Fruit fly (Drosophila melanogaster) whole organism, embryonic: ENCODE results near the gene CG43367.
A peak's percentile ranks its signal among the peaks of the same experiment; 100 is the strongest.

Source experiments
- BEAF-32 ChIP-seq: fragments of 200-800 bp; sonication (Bioruptor generic); optimal IDR thresholded peaks from 3 replicates; lab custom pipeline; 2017; ENCODE audit warnings: missing biosample characterization, missing genetic modification characterization, mild to moderate bottlenecking, moderate library complexity, missing genetic modification reagents
- Blimp-1 ChIP-seq: fragments of 200-800 bp; sonication (Bioruptor generic); optimal IDR thresholded peaks from 3 replicates; lab custom pipeline; 2018; ENCODE audit warnings: missing biosample characterization, missing genetic modification characterization, mild to moderate bottlenecking, moderate library complexity, missing genetic modification reagents
- CG10565 ChIP-seq: fragments of 200-800 bp; sonication (Bioruptor generic); optimal IDR thresholded peaks from 3 replicates; lab custom pipeline; 2016; ENCODE audit warnings: missing biosample characterization, mild to moderate bottlenecking, missing genetic modification characterization
- CG11398 ChIP-seq: fragments of 200-800 bp; sonication (Bioruptor generic); optimal IDR thresholded peaks from 2 replicates; lab custom pipeline; 2016; ENCODE audit warnings: missing biosample characterization, missing genetic modification characterization
- CG14860 ChIP-seq: fragments of 200-800 bp; sonication (Bioruptor generic); IDR thresholded peaks from 3 replicates; pipeline ENCODE4 v1.3.6; 2022; ENCODE audit warnings: missing biosample characterization, missing genetic modification characterization; ENCODE audit not compliant: partially characterized antibody
- CG15696 ChIP-seq: fragments of 200-800 bp; sonication (Bioruptor generic); optimal IDR thresholded peaks from 2 replicates; lab custom pipeline; 2019; ENCODE audit warnings: missing biosample characterization, mild to moderate bottlenecking, missing genetic modification characterization, moderate library complexity
- CG1603 ChIP-seq: fragments of 200-800 bp; sonication (Bioruptor generic); optimal IDR thresholded peaks from 2 replicates; lab custom pipeline; 2019; ENCODE audit warnings: missing biosample characterization, mild to moderate bottlenecking, missing genetic modification characterization, moderate library complexity
- CG1647 ChIP-seq: fragments of 200-800 bp; sonication (Bioruptor generic); optimal IDR thresholded peaks from 3 replicates; lab custom pipeline; 2016; ENCODE audit warnings: missing biosample characterization, missing genetic modification characterization
- CG17359 ChIP-seq: fragments of 200-800 bp; sonication (Bioruptor generic); optimal IDR thresholded peaks from 3 replicates; lab custom pipeline; 2018; ENCODE audit warnings: missing biosample characterization, mild to moderate bottlenecking, missing genetic modification characterization, moderate library complexity
- CG2120 ChIP-seq: fragments of 200-800 bp; sonication (Bioruptor generic); optimal IDR thresholded peaks from 3 replicates; lab custom pipeline; 2016; ENCODE audit warnings: missing biosample characterization, missing genetic modification characterization
- CG30020 ChIP-seq: fragments of 200-800 bp; optimal IDR thresholded peaks from 2 replicates; lab custom pipeline; 2019; ENCODE audit warnings: missing biosample characterization, mild to moderate bottlenecking, missing genetic modification characterization, moderate library complexity
- CG31388 ChIP-seq: fragments of 200-800 bp; sonication (Bioruptor generic); optimal IDR thresholded peaks from 2 replicates; lab custom pipeline; 2016; ENCODE audit warnings: missing biosample characterization, missing genetic modification characterization
- CG34376 ChIP-seq: fragments of 200-800 bp; sonication (Bioruptor generic); optimal IDR thresholded peaks from 2 replicates; lab custom pipeline; 2018; ENCODE audit warnings: missing biosample characterization, mild to moderate bottlenecking, missing genetic modification characterization
- CG4854 ChIP-seq: fragments of 200-800 bp; sonication (Bioruptor generic); optimal IDR thresholded peaks from 2 replicates; lab custom pipeline; 2016; ENCODE audit warnings: missing biosample characterization, missing genetic modification characterization, inconsistent platforms
- CG6175 ChIP-seq: fragments of 200-800 bp; sonication (Bioruptor generic); IDR thresholded peaks from 3 replicates; pipeline ENCODE4 v1.3.6; 2022; ENCODE audit warnings: missing biosample characterization, missing genetic modification characterization
- CG7372 ChIP-seq: fragments of 200-800 bp; sonication (Bioruptor generic); IDR thresholded peaks from 2 replicates; pipeline ENCODE4 v1.3.6; 2022; ENCODE audit warnings: missing biosample characterization, missing genetic modification characterization
- CG7745 ChIP-seq: fragments of 200-800 bp; sonication (Bioruptor generic); optimal IDR thresholded peaks from 2 replicates; lab custom pipeline; 2018; ENCODE audit warnings: missing biosample characterization, mild to moderate bottlenecking, missing genetic modification characterization, moderate library complexity
- CG8924 ChIP-seq: fragments of 200-800 bp; optimal IDR thresholded peaks from 3 replicates; lab custom pipeline; 2019; ENCODE audit warnings: missing biosample characterization, mild to moderate bottlenecking, missing genetic modification characterization, moderate library complexity
- CG9215 ChIP-seq: fragments of 200-800 bp; sonication (Bioruptor generic); IDR thresholded peaks from 2 replicates; pipeline ENCODE4 v1.3.6; 2022; ENCODE audit warnings: missing biosample characterization, missing genetic modification characterization
- CG9817 ChIP-seq: fragments of 200-800 bp; sonication (Bioruptor generic); optimal IDR thresholded peaks from 2 replicates; lab custom pipeline; 2018; ENCODE audit warnings: missing biosample characterization, mild to moderate bottlenecking, missing genetic modification characterization, moderate library complexity
- CkIIα-i1 ChIP-seq: fragments of 200-800 bp; sonication (Bioruptor generic); IDR thresholded peaks from 2 replicates; pipeline ENCODE4 v1.3.6; 2022; ENCODE audit warnings: missing biosample characterization, missing genetic modification characterization
- CoRest ChIP-seq: fragments of 200-800 bp; sonication (Bioruptor generic); optimal IDR thresholded peaks from 3 replicates; lab custom pipeline; 2018; ENCODE audit warnings: missing biosample characterization, mild to moderate bottlenecking, missing genetic modification characterization, moderate library complexity
- Eip74EF ChIP-seq, 2 experiments: fragments of 200-800 bp in 1 of 2; fragments of >200 bp in 1 of 2; sonication (Bioruptor generic) in 1 of 2; optimal IDR thresholded peaks; 2 replicates each; lab custom pipeline; 2017 to 2019; ENCODE audit warnings: missing biosample characterization in 2 of 2, missing genetic modification characterization in 2 of 2, mild to moderate bottlenecking in 1 of 2, moderate library complexity in 1 of 2
- Kr ChIP-seq: fragments of 200-800 bp; sonication (Bioruptor generic); optimal IDR thresholded peaks from 2 replicates; lab custom pipeline; 2017; ENCODE audit warnings: missing biosample characterization, mild to moderate bottlenecking, missing genetic modification characterization
- Lhr ChIP-seq: fragments of 200-800 bp; sonication (Bioruptor generic); optimal IDR thresholded peaks from 3 replicates; lab custom pipeline; 2017; ENCODE audit warnings: mild to moderate bottlenecking, missing biosample characterization, missing genetic modification reagents, missing genetic modification characterization
- Mes4 ChIP-seq: fragments of 200-800 bp; sonication (Bioruptor generic); optimal IDR thresholded peaks from 2 replicates; lab custom pipeline; 2016; ENCODE audit warnings: missing biosample characterization, missing genetic modification characterization
- Oli ChIP-seq: fragments of 200-800 bp; sonication (Bioruptor generic); optimal IDR thresholded peaks from 2 replicates; lab custom pipeline; 2018; ENCODE audit warnings: missing biosample characterization, mild to moderate bottlenecking, missing genetic modification characterization, moderate library complexity
- Sry-β ChIP-seq: fragments of 200-800 bp; sonication (Bioruptor generic); optimal IDR thresholded peaks from 2 replicates; lab custom pipeline; 2018; ENCODE audit warnings: missing biosample characterization, mild to moderate bottlenecking, missing genetic modification characterization, moderate library complexity
- Stat92E ChIP-seq, 3 experiments: fragments of >200 bp in 2 of 3; fragments of 200-800 bp in 1 of 3; sonication (Bioruptor generic) in 1 of 3; optimal IDR thresholded peaks; 2 replicates each; lab custom pipeline; 2017 to 2019; ENCODE audit warnings: missing biosample characterization in 3 of 3, missing genetic modification characterization in 3 of 3, mild to moderate bottlenecking in 1 of 3, moderate library complexity in 1 of 3
- Vsx1 ChIP-seq: fragments of 200-800 bp; sonication (Bioruptor generic); optimal IDR thresholded peaks from 2 replicates; lab custom pipeline; 2017; ENCODE audit warnings: missing biosample characterization, mild to moderate bottlenecking, missing genetic modification characterization, missing genetic modification reagents
- cato ChIP-seq: fragments of 200-800 bp; sonication (Bioruptor generic); optimal IDR thresholded peaks from 2 replicates; lab custom pipeline; 2016; ENCODE audit warnings: missing biosample characterization, missing genetic modification characterization, borderline replicate concordance
- croc ChIP-seq: fragments of 200-800 bp; sonication (Bioruptor generic); conservative IDR thresholded peaks from 3 replicates; pipeline ENCODE4 v1.3.6; 2022; ENCODE audit warnings: missing biosample characterization, missing genetic modification characterization
- fd3F ChIP-seq: fragments of 200-800 bp; sonication (Bioruptor generic); optimal IDR thresholded peaks from 2 replicates; lab custom pipeline; 2018; ENCODE audit warnings: missing biosample characterization, mild to moderate bottlenecking, missing genetic modification characterization, moderate library complexity
- grn ChIP-seq: fragments of 200-800 bp; sonication (Bioruptor generic); optimal IDR thresholded peaks from 3 replicates; lab custom pipeline; 2017; ENCODE audit warnings: missing biosample characterization, missing genetic modification characterization
- gro ChIP-seq: fragments of 200-800 bp; sonication (Bioruptor generic); optimal IDR thresholded peaks from 2 replicates; lab custom pipeline; 2016; ENCODE audit warnings: missing biosample characterization, missing genetic modification characterization
- gsb ChIP-seq: fragments of 200-800 bp; sonication (Bioruptor generic); IDR thresholded peaks from 2 replicates; pipeline ENCODE4 v1.3.6; 2022; ENCODE audit warnings: missing biosample characterization, missing genetic modification characterization
- ham ChIP-seq: fragments of 200-800 bp; sonication (Bioruptor generic); IDR thresholded peaks from 2 replicates; pipeline ENCODE4 v1.3.6; 2022; ENCODE audit warnings: missing biosample characterization, missing genetic modification characterization
- jing ChIP-seq: fragments of 200-800 bp; sonication (Bioruptor generic); optimal IDR thresholded peaks from 2 replicates; lab custom pipeline; 2018; ENCODE audit warnings: missing biosample characterization, mild to moderate bottlenecking, missing genetic modification characterization
- ken ChIP-seq: fragments of 200-800 bp; sonication (Bioruptor generic); IDR thresholded peaks from 3 replicates; pipeline ENCODE4 v1.3.6; 2022; ENCODE audit warnings: missing biosample characterization, missing genetic modification characterization
- knrl ChIP-seq: fragments of 200-800 bp; sonication (Bioruptor generic); IDR thresholded peaks from 3 replicates; pipeline ENCODE4 v1.3.6; 2022; ENCODE audit warnings: missing biosample characterization, missing genetic modification characterization; ENCODE audit not compliant: partially characterized antibody
- pan ChIP-seq, 4 experiments: fragments of >200 bp in 3 of 4; fragments of 200-800 bp in 1 of 4; sonication (Bioruptor generic) in 1 of 4; optimal IDR thresholded peaks in 3 of 4; IDR thresholded peaks in 1 of 4; 2 replicates each; pipeline versions ENCODE4 v1.3.6 to Lab custom; 2017 to 2022; ENCODE audit warnings: missing biosample characterization in 2 of 4, missing genetic modification characterization in 2 of 4, mixed read lengths in 1 of 4
- pfk ChIP-seq: fragments of 200-800 bp; sonication (Bioruptor generic); optimal IDR thresholded peaks from 2 replicates; lab custom pipeline; 2018; ENCODE audit warnings: missing biosample characterization, mild to moderate bottlenecking, missing genetic modification characterization, moderate library complexity
- psq ChIP-seq: fragments of 200-800 bp; sonication (Bioruptor generic); optimal IDR thresholded peaks from 2 replicates; lab custom pipeline; 2017; ENCODE audit warnings: missing biosample characterization, missing genetic modification characterization
- tin ChIP-seq: fragments of 200-800 bp; sonication (Bioruptor generic); optimal IDR thresholded peaks from 3 replicates; lab custom pipeline; 2016; ENCODE audit warnings: missing biosample characterization, missing genetic modification characterization
- tna ChIP-seq: fragments of 200-800 bp; sonication (Bioruptor generic); IDR thresholded peaks from 2 replicates; pipeline ENCODE4 v1.3.6; 2022; ENCODE audit warnings: missing biosample characterization, missing genetic modification characterization; ENCODE audit not compliant: partially characterized antibody
- trem ChIP-seq: fragments of 200-800 bp; optimal IDR thresholded peaks from 3 replicates; lab custom pipeline; 2019; ENCODE audit warnings: missing biosample characterization, mild to moderate bottlenecking, missing genetic modification characterization, moderate library complexity
- unpg ChIP-seq: fragments of 200-800 bp; sonication (Bioruptor generic); optimal IDR thresholded peaks from 3 replicates; lab custom pipeline; 2018; ENCODE audit warnings: missing biosample characterization, mild to moderate bottlenecking, missing genetic modification characterization, moderate library complexity
- vnd ChIP-seq: fragments of 200-800 bp; sonication (Bioruptor generic); IDR thresholded peaks from 3 replicates; pipeline ENCODE4 v1.3.6; 2022; ENCODE audit warnings: missing biosample characterization, missing genetic modification characterization; ENCODE audit not compliant: partially characterized antibody
- yki ChIP-seq: fragments of >200 bp; optimal IDR thresholded peaks from 3 replicates; lab custom pipeline; 2018

CG43367 gene

DNA sequence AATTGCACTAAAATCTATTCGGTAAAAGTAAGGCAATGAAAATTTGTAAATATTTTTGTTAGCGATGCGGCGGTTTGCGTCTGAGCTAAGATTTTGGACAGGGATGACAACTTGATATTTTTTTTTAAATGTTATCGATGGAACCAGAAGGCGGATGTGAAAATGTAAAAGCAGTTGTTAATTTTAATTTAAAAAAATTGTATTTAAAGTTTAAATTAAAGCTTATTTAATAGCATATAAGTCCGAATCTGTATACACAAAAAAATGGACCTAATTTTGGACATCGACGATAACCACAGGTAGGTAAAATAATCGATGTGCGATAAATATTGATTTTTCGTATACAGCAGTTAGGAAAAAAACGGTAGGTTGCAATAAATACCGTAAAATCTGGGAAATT is 68.6 kb downstream of the CG43367 start, which contains the start of the genes CG11586 and VhaM9.7-a (continued):
- TF ChIP-seq ken (GFP tag; lab: Robert Waterston, UW) = no peak
- TF ChIP-seq vnd (GFP tag; lab: Robert Waterston, UW) = peak; percentile 64; the same call in 2 of the 3 replicates
- TF ChIP-seq knrl = peak; percentile 69
- no peak for TF ChIP-seq CG11398
- peak; percentile 31 for TF ChIP-seq CG34376 (GFP tag; lab: Kevin White, UChicago)
- TF ChIP-seq Mes4 (GFP tag; lab: Kevin White, UChicago) = no peak
- TF ChIP-seq Vsx1 (GFP tag; lab: Kevin White, UChicago) = peak; percentile 21
- TF ChIP-seq Oli = no peak
- no peak for TF ChIP-seq CG17359 (tag; lab: Kevin White, UChicago)
- TF ChIP-seq gsb (GFP tag; lab: Robert Waterston, UW) = no peak
- no peak for TF ChIP-seq CG7745 (tag; lab: Kevin White, UChicago)
- peak; percentile 36 for TF ChIP-seq CoRest (tag; lab: Kevin White, UChicago)
- TF ChIP-seq jing (GFP tag; lab: Kevin White, UChicago) = no peak
- no peak for TF ChIP-seq CG9817 (tag; lab: Kevin White, UChicago)
- TF ChIP-seq unpg (GFP tag; lab: Kevin White, UChicago) = no peak
- no peak for TF ChIP-seq cato (GFP tag; lab: Kevin White, UChicago)
- no peak for TF ChIP-seq CG9215 (GFP tag; lab: Robert Waterston, UW)
- no peak for TF ChIP-seq Kr (GFP tag; lab: Kevin White, UChicago)
- TF ChIP-seq tna (GFP tag; lab: Robert Waterston, UW) = peak; percentile 45; the same call in 1 of the 2 replicates
- TF ChIP-seq gro (GFP tag; lab: Kevin White, UChicago) = no peak
- TF ChIP-seq CG15696 = no peak
- TF ChIP-seq Blimp-1 (GFP tag; lab: Kevin White, UChicago) = peak; percentile 24
- TF ChIP-seq tin (GFP tag; lab: Kevin White, UChicago) = peak; percentile 26
- TF ChIP-seq CG6175 (GFP tag; lab: Robert Waterston, UW) = no peak
- no peak for TF ChIP-seq croc (GFP tag; lab: Robert Waterston, UW)
- TF ChIP-seq CG1603 = peak; percentile 18
- TF ChIP-seq BEAF-32 = peak; percentile 66
- TF ChIP-seq CG2120 (GFP tag; lab: Kevin White, UChicago) = peak; percentile 17
- no peak for TF ChIP-seq CkIIα-i1 (GFP tag; lab: Robert Waterston, UW)
- no peak for TF ChIP-seq grn (GFP tag; lab: Kevin White, UChicago)
- no peak for TF ChIP-seq CG1647
- no peak for TF ChIP-seq yki
- peak; percentile 16 for TF ChIP-seq CG8924 (tag; lab: Kevin White, UChicago)
- TF ChIP-seq CG14860 (GFP tag; lab: Robert Waterston, UW) = peak; percentile 71; the same call in 2 of the 3 replicates
- TF ChIP-seq pan (optimal IDR thresholded peaks at IDR 0.05; lab: Kevin White, UChicago) = no peak
- no peak for TF ChIP-seq pan (GFP tag; optimal IDR thresholded peaks at IDR 0.05 in 1 of 2, IDR thresholded peaks at IDR 0.05 in 1 of 2)
- peak; percentile 0 for TF ChIP-seq pfk (GFP tag; lab: Kevin White, UChicago)
- TF ChIP-seq psq (GFP tag; lab: Kevin White, UChicago) = no peak
- TF ChIP-seq CG30020 (tag; lab: Kevin White, UChicago) = peak; percentile 34
- TF ChIP-seq CG10565 (GFP tag; lab: Kevin White, UChicago) = no peak
- TF ChIP-seq Stat92E (GFP tag; optimal IDR thresholded peaks at IDR 0.05; lab: Kevin White, UChicago) = no peak
- peak; percentile 31 for TF ChIP-seq Lhr (GFP tag; lab: Kevin White, UChicago)
- TF ChIP-seq CG31388 (GFP tag; lab: Kevin White, UChicago) = peak; percentile 13
- TF ChIP-seq Sry-β (GFP tag; lab: Kevin White, UChicago) = no peak
- no peak for TF ChIP-seq fd3F (GFP tag; lab: Kevin White, UChicago)
- TF ChIP-seq CG4854 = no peak
- peak; percentile 99 for TF ChIP-seq trem
- peak in 1 of 2 experiments; percentile 8 for TF ChIP-seq Eip74EF (GFP tag; optimal IDR thresholded peaks at IDR 0.05; lab: Kevin White, UChicago)
- TF ChIP-seq CG7372 (GFP tag; lab: Robert Waterston, UW) = no peak
- no peak for TF ChIP-seq ham (GFP tag; lab: Robert Waterston, UW)
